Worm (Caenorhabditis elegans) whole organism, young adult: ENCODE measurements around the gene odr-8.

Experiments used
- B0035.1 ChIP-seq: sonication (generic microtip); optimal IDR thresholded peaks from 2 replicates; lab custom pipeline; 2016; ENCODE audit warnings: missing genetic modification characterization, mild to moderate bottlenecking, missing compliant biosample characterization, missing genotype, missing genetic modification reagents
- B0261.1 ChIP-seq: sonication (generic microtip); optimal IDR thresholded peaks from 2 replicates; lab custom pipeline; 2016; ENCODE audit warnings: mild to moderate bottlenecking, missing genetic modification characterization, moderate library complexity, missing compliant biosample characterization
- F22D6.2 ChIP-seq: sonication (generic microtip); optimal IDR thresholded peaks from 2 replicates; lab custom pipeline; 2016; ENCODE audit warnings: mild to moderate bottlenecking, missing genetic modification characterization, missing compliant biosample characterization
- Y56A3A.18 ChIP-seq: fragments of 200-800 bp; sonication (Bioruptor generic); IDR thresholded peaks from 2 replicates; pipeline ENCODE4 v1.3.6; 2022; ENCODE audit warnings: missing genetic modification reagents, missing genetic modification characterization, missing compliant biosample characterization
- attf-5 ChIP-seq: fragments of 200-800 bp; sonication (Bioruptor generic); optimal IDR thresholded peaks from 2 replicates; lab custom pipeline; 2018; ENCODE audit warnings: mild to moderate bottlenecking, missing genetic modification characterization, missing compliant biosample characterization
- egl-18 ChIP-seq: fragments of 200-800 bp; sonication (Bioruptor generic); IDR thresholded peaks from 2 replicates; pipeline ENCODE4 v1.3.6; 2022; ENCODE audit warnings: missing genetic modification reagents, missing genetic modification characterization, missing compliant biosample characterization
- mxl-1 ChIP-seq: sonication (generic microtip); optimal IDR thresholded peaks from 2 replicates; lab custom pipeline; 2016; ENCODE audit warnings: missing genetic modification characterization, missing compliant biosample characterization
- nfya-1 ChIP-seq: sonication (generic microtip); optimal IDR thresholded peaks from 2 replicates; lab custom pipeline; 2017; ENCODE audit warnings: antibody characterized with exemption, missing compliant biosample characterization, missing genetic modification characterization, borderline replicate concordance; ENCODE audit not compliant: insufficient read depth
- nhr-80 ChIP-seq: sonication (generic microtip); optimal IDR thresholded peaks from 2 replicates; lab custom pipeline; 2016; ENCODE audit warnings: missing genetic modification characterization, missing compliant biosample characterization
- rcor-1 ChIP-seq: fragments of 200-800 bp; sonication (Bioruptor generic); IDR thresholded peaks from 2 replicates; pipeline ENCODE4 v1.3.6; 2022; ENCODE audit warnings: missing genetic modification reagents, missing genetic modification characterization, missing compliant biosample characterization
- tbp1 ChIP-seq: fragments of 200-800 bp; sonication (Bioruptor generic); optimal IDR thresholded peaks from 2 replicates; lab custom pipeline; 2018; ENCODE audit warnings: mild to moderate bottlenecking, missing genetic modification characterization, missing compliant biosample characterization
- tlf-1 ChIP-seq: fragments of 200-800 bp; sonication (Bioruptor generic); optimal IDR thresholded peaks from 2 replicates; lab custom pipeline; 2018; ENCODE audit warnings: mild to moderate bottlenecking, missing genetic modification characterization, missing compliant biosample characterization

The odr-8 gene

ce11 chrIV:6535908-6536307, 46.6 kb downstream of the odr-8 start, which contains the start of gene C01G5.3 (continued):
- TF ChIP-seq tbp1 (no peak), rcor-1 (GFP tag; lab: Robert Waterston, UW) (no peak), nhr-80 (tag; lab: Kevin White, UChicago) (no peak), mxl-1 (tag; lab: Kevin White, UChicago) (no peak), B0261.1 (tag; lab: Kevin White, UChicago) (no peak), Y56A3A.18 (GFP tag; lab: Robert Waterston, UW) (no peak)

- no peak for TF ChIP-seq attf-5 (GFP tag; lab: Kevin White, UChicago)
- no peak for TF ChIP-seq F22D6.2 (tag; lab: Kevin White, UChicago)
- TF ChIP-seq egl-18 = no peak
- no peak for TF ChIP-seq B0035.1
- no peak for TF ChIP-seq tlf-1 (GFP tag; lab: Kevin White, UChicago)
- TF ChIP-seq nfya-1 (tag; lab: Kevin White, UChicago) = no peak
Observed at ce11 chrIV:6531450-6531849, 51.1 kb downstream of the odr-8 start, which contains the start of gene C01G5.4. C01G5.4 (plus strand) TSS chrIV:6531750.
